Worm (Caenorhabditis elegans): ENCODE data around the gene fbxc-20.

Gene fbxc-20

ce11 chrII:2385495-2385894, 33.4 kb upstream of the fbxc-20 start, which contains the start of gene F16G10.9:
Gene F16G10.9, minus strand, starts transcription at chrII:2385595.
- TF ChIP-seq unc-130 (tag; optimal IDR thresholded peaks at IDR 0.05) (no peak), nhr-19 (GFP tag; conservative IDR thresholded peaks at IDR 0.05) (no peak), unc-86 (tag; optimal IDR thresholded peaks at IDR 0.05) (no peak), fos-1 (tag; optimal IDR thresholded peaks at IDR 0.05) (no peak), elt-3 (tag; optimal IDR thresholded peaks at IDR 0.05) (no peak), nhr-77 (tag; optimal IDR thresholded peaks at IDR 0.05) (no peak), ceh-90 (tag; optimal IDR thresholded peaks at IDR 0.05) (no peak), aha-1 (tag; optimal IDR thresholded peaks at IDR 0.05) (no peak), F16B12.6 (tag; optimal IDR thresholded peaks at IDR 0.05) (no peak), nhr-12 (tag; optimal IDR thresholded peaks at IDR 0.05) (no peak), pax-3 (tag; optimal IDR thresholded peaks at IDR 0.05) (no peak), ets-5 (GFP tag; IDR thresholded peaks at IDR 0.05) (no peak), lin-13 (GFP tag; optimal IDR thresholded peaks at IDR 0.05) (no peak), ceh-82 (tag; optimal IDR thresholded peaks at IDR 0.05) (no peak), alr-1 (tag; optimal IDR thresholded peaks at IDR 0.05; ENCODE audit: borderline replicate concordance) (no peak), fkh-10 (GFP tag; optimal IDR thresholded peaks at IDR 0.05) (no peak), nhr-237 (tag; optimal IDR thresholded peaks at IDR 0.05) (no peak), snpc-4 (tag; optimal IDR thresholded peaks at IDR 0.05) (no peak), nhr-11 (tag; optimal IDR thresholded peaks at IDR 0.05) (no peak), grh-1 (GFP tag; IDR thresholded peaks at IDR 0.05) (no peak)

- TF ChIP-seq nhr-47 (tag; optimal IDR thresholded peaks at IDR 0.05) = no peak
- no peak for TF ChIP-seq egl-27 (tag; optimal IDR thresholded peaks at IDR 0.05)
- TF ChIP-seq unc-130 (tag; optimal IDR thresholded peaks at IDR 0.05) = no peak
Measured at ce11 chrII:2390884-2391283, 28.1 kb upstream of the fbxc-20 start, which contains the start of gene F16G10.10. Gene F16G10.10, minus strand, starts transcription at chrII:2390984.

DNA sequence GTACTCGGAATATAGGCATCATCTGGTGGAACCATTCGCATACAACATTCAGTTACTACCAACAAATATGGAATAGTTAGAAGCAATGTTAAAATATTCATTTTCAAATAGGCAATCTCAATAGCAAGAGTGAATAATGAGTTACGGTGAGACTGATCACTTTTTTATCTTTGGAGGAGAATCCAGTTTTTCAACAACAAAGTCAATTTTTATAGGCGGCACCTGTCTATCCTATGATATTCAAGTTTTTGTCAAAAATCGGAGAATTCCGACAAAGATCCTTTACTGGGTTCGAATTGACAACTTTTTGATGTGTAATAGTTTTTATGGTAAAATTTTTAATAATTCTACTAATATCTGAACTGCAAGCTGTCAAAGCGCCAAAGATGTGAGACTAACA, 25.1 kb upstream of the fbxc-20 start, which contains the start of gene F16G10.11:
Gene F16G10.11 (minus strand): TSS at position 101 of the 400 bp plus-strand sequence.
- TF ChIP-seq ztf-11 (tag; optimal IDR thresholded peaks at IDR 0.05) (no peak), zag-1 (tag; optimal IDR thresholded peaks at IDR 0.05) (no peak), sptf-1 (tag; optimal IDR thresholded peaks at IDR 0.05) (no peak), nhr-90 (tag; optimal IDR thresholded peaks at IDR 0.05; ENCODE audit: poor library complexity) (no peak), unc-98 (GFP tag; IDR thresholded peaks at IDR 0.05) (no peak), xbp-1 (tag; optimal IDR thresholded peaks at IDR 0.05) (no peak), pag-3 (tag; optimal IDR thresholded peaks at IDR 0.05; ENCODE audit: borderline replicate concordance, insufficient read depth) (no peak), hpl-2 (GFP tag; optimal IDR thresholded peaks at IDR 0.05) (no peak), mab-9 (GFP tag; IDR thresholded peaks at IDR 0.05) (no peak), ets-5 (GFP tag; IDR thresholded peaks at IDR 0.05) (no peak), ama-1 (optimal IDR thresholded peaks at IDR 0.05) (no peak), C16A3.4 (tag; optimal IDR thresholded peaks at IDR 0.05) (no peak), snpc-4 (tag; optimal IDR thresholded peaks at IDR 0.05) (no peak), tlp-1 (tag; optimal IDR thresholded peaks at IDR 0.05) (no peak), fkh-10 (GFP tag; optimal IDR thresholded peaks at IDR 0.05) (no peak), Y116A8C.19 (tag; optimal IDR thresholded peaks at IDR 0.05; ENCODE audit: borderline replicate concordance) (no peak), isw-1 (GFP tag; IDR thresholded peaks at IDR 0.05) (no peak)

- no peak for TF ChIP-seq egl-13 (tag; optimal IDR thresholded peaks at IDR 0.05)
- TF ChIP-seq lin-14 (GFP tag; optimal IDR thresholded peaks at IDR 0.05) = no peak
- TF ChIP-seq hlh-4 (tag; optimal IDR thresholded peaks at IDR 0.05) = no peak
- no peak for TF ChIP-seq nhr-19 (GFP tag; conservative IDR thresholded peaks at IDR 0.05)
Measured at ce11 chrII:2395864-2396263, 23.1 kb upstream of the fbxc-20 start, which contains the start of gene F16G10.13. Gene F16G10.13, minus strand, starts transcription at chrII:2395964.

All from whole organism, L1 larva.